Worm (Caenorhabditis elegans) whole organism, L4 larva: Measurements from ENCODE around the gene pph-1.
A peak's percentile ranks its signal among the peaks of the same experiment; 100 is the strongest.

Experiments used
- F49E8.2 ChIP-seq: sonication (generic microtip); optimal IDR thresholded peaks from 2 replicates; lab custom pipeline; 2016; ENCODE audit warnings: missing compliant biosample characterization, mild to moderate bottlenecking, missing genetic modification characterization, borderline replicate concordance
- Y75B8A.6 ChIP-seq: fragments of 200-800 bp; sonication (Bioruptor generic); IDR thresholded peaks from 2 replicates; pipeline ENCODE4 v1.3.6; 2022; ENCODE audit warnings: missing genetic modification reagents, missing genetic modification characterization, missing compliant biosample characterization
- ZK337.2 ChIP-seq: fragments of 200-800 bp; sonication (Bioruptor generic); IDR thresholded peaks from 2 replicates; pipeline ENCODE4 v1.3.6; 2022; ENCODE audit warnings: missing genetic modification reagents, missing genetic modification characterization, missing compliant biosample characterization
- aha-1 ChIP-seq: fragments of 150-350 bp; peaks from one replicate; lab custom pipeline; 2014; ENCODE audit warnings: missing biosample characterization, missing genetic modification characterization
- ceh-20 ChIP-seq: fragments of 200-800 bp; sonication (Bioruptor generic); IDR thresholded peaks from 2 replicates; pipeline ENCODE4 v1.3.6; 2022; ENCODE audit warnings: missing genetic modification reagents, missing genetic modification characterization, missing compliant biosample characterization
- ceh-28 ChIP-seq: fragments of 150-350 bp; optimal IDR thresholded peaks from 2 replicates; lab custom pipeline; 2014; ENCODE audit warnings: missing biosample characterization, missing genetic modification reagents, missing genetic modification characterization
- ceh-32 ChIP-seq: sonication (generic microtip); optimal IDR thresholded peaks from 2 replicates; lab custom pipeline; 2016; ENCODE audit warnings: mild to moderate bottlenecking, missing genetic modification characterization, missing compliant biosample characterization; ENCODE audit not compliant: poor library complexity
- cey-2 ChIP-seq: sonication (generic microtip); optimal IDR thresholded peaks from 3 replicates; lab custom pipeline; 2017; ENCODE audit warnings: missing genetic modification characterization, mild to moderate bottlenecking, missing compliant biosample characterization, antibody characterized with exemption, borderline replicate concordance; ENCODE audit not compliant: insufficient read depth
- ctbp-1 ChIP-seq: fragments of 200-800 bp; sonication (Bioruptor generic); IDR thresholded peaks from 2 replicates; pipeline ENCODE4 v1.3.6; 2022; ENCODE audit warnings: missing genetic modification reagents, missing genetic modification characterization, missing compliant biosample characterization
- daf-16 ChIP-seq, 3 experiments: sonication (generic microtip); optimal IDR thresholded peaks; 2 replicates each; lab custom pipeline; 2016 to 2017; ENCODE audit warnings: missing genetic modification characterization in 3 of 3, missing genetic modification reagents in 3 of 3, mild to moderate bottlenecking in 2 of 3, missing compliant biosample characterization in 2 of 3, missing biosample characterization in 1 of 3, moderate library complexity in 1 of 3
- dmd-6 ChIP-seq: fragments of 200-800 bp; sonication (Bioruptor generic); IDR thresholded peaks from 2 replicates; pipeline ENCODE4 v1.3.6; 2022; ENCODE audit warnings: missing genetic modification reagents, missing genetic modification characterization, missing compliant biosample characterization
- dmd-8 ChIP-seq: fragments of 200-800 bp; sonication (Bioruptor generic); IDR thresholded peaks from 2 replicates; pipeline ENCODE4 v1.3.6; 2022; ENCODE audit warnings: missing genetic modification characterization, missing compliant biosample characterization
- dve-1 ChIP-seq: sonication (generic microtip); optimal IDR thresholded peaks from 2 replicates; lab custom pipeline; 2017; ENCODE audit warnings: antibody characterized with exemption, mild to moderate bottlenecking, missing genetic modification characterization, missing compliant biosample characterization; ENCODE audit not compliant: insufficient read depth
- gei-8 ChIP-seq: fragments of 200-800 bp; sonication (Bioruptor generic); optimal IDR thresholded peaks from 2 replicates; lab custom pipeline; 2018; ENCODE audit warnings: mild to moderate bottlenecking, missing genetic modification characterization, missing compliant biosample characterization
- hif-1 ChIP-seq, 2 experiments: sonication (generic microtip); optimal IDR thresholded peaks; 2 replicates each; lab custom pipeline; 2016 to 2017; ENCODE audit warnings: missing compliant biosample characterization in 2 of 2, missing genetic modification characterization in 2 of 2, missing genetic modification reagents in 2 of 2, missing genotype in 2 of 2, mild to moderate bottlenecking in 1 of 2
- hlh-11 ChIP-seq: fragments of 200-800 bp; sonication (Bioruptor generic); optimal IDR thresholded peaks from 2 replicates; lab custom pipeline; 2018; ENCODE audit warnings: mild to moderate bottlenecking, missing genetic modification characterization, missing compliant biosample characterization
- hlh-30 ChIP-seq: sonication (generic microtip); optimal IDR thresholded peaks from 2 replicates; lab custom pipeline; 2017; ENCODE audit warnings: antibody characterized with exemption, mild to moderate bottlenecking, missing genetic modification characterization, missing compliant biosample characterization; ENCODE audit not compliant: insufficient read depth
- hmg-1.1 ChIP-seq: fragments of 200-800 bp; sonication (Bioruptor generic); IDR thresholded peaks from 2 replicates; pipeline ENCODE4 v1.3.6; 2022; ENCODE audit warnings: missing genetic modification reagents, missing genetic modification characterization, missing compliant biosample characterization
- jun-1 ChIP-seq: fragments of 150-350 bp; optimal IDR thresholded peaks from 2 replicates; lab custom pipeline; 2014; ENCODE audit warnings: missing biosample characterization, missing genetic modification reagents, missing genetic modification characterization
- lin-1 ChIP-seq: fragments of 200-800 bp; sonication (Bioruptor generic); IDR thresholded peaks from 2 replicates; pipeline ENCODE4 v1.3.6; 2022; ENCODE audit warnings: missing genetic modification reagents, missing genetic modification characterization, missing compliant biosample characterization
- lin-13 ChIP-seq: fragments of 150-350 bp; optimal IDR thresholded peaks from 2 replicates; lab custom pipeline; 2014; ENCODE audit warnings: missing biosample characterization, missing genetic modification reagents, missing genetic modification characterization
- lsy-2 ChIP-seq, 2 experiments: fragments of 150-350 bp in 1 of 2; sonication (generic microtip) in 1 of 2; optimal IDR thresholded peaks; 2 replicates each; lab custom pipeline; 2014 to 2017; ENCODE audit warnings: missing biosample characterization in 2 of 2, missing genetic modification characterization in 2 of 2
- madf-5 ChIP-seq, 2 experiments: fragments of 200-800 bp; sonication (Bioruptor generic); IDR thresholded peaks; 2 replicates each; pipeline ENCODE4 v1.3.6; 2022; ENCODE audit warnings: missing compliant biosample characterization in 2 of 2, missing genetic modification characterization in 2 of 2
- mdl-1 ChIP-seq, 2 experiments: fragments of 150-350 bp in 1 of 2; sonication (generic microtip) in 1 of 2; optimal IDR thresholded peaks; 2 replicates each; lab custom pipeline; 2014 to 2017; ENCODE audit warnings: missing biosample characterization in 2 of 2, missing genetic modification characterization in 2 of 2
- mep-1 ChIP-seq: fragments of 150-350 bp; sonication (generic microtip); optimal IDR thresholded peaks from 3 replicates; lab custom pipeline; 2014; ENCODE audit warnings: missing biosample characterization, missing genetic modification characterization
- mes-2 ChIP-seq: sonication (generic microtip); optimal IDR thresholded peaks from 2 replicates; lab custom pipeline; 2016; ENCODE audit warnings: missing genotype, mild to moderate bottlenecking, missing genetic modification characterization, missing compliant biosample characterization; ENCODE audit not compliant: poor library complexity, severe bottlenecking
- mxl-3 ChIP-seq: fragments of 200-800 bp; sonication (Bioruptor generic); optimal IDR thresholded peaks from 2 replicates; lab custom pipeline; 2018; ENCODE audit warnings: mild to moderate bottlenecking, missing genetic modification characterization, missing compliant biosample characterization
- nhr-10 ChIP-seq: fragments of 150-350 bp; optimal IDR thresholded peaks from 2 replicates; lab custom pipeline; 2014; ENCODE audit warnings: missing biosample characterization, missing genetic modification characterization
- nhr-102 ChIP-seq: sonication (generic microtip); optimal IDR thresholded peaks from 2 replicates; lab custom pipeline; 2016; ENCODE audit warnings: mild to moderate bottlenecking, missing genetic modification characterization, moderate library complexity, missing compliant biosample characterization
- nhr-11 ChIP-seq: fragments of 150-350 bp; optimal IDR thresholded peaks from 2 replicates; lab custom pipeline; 2014; ENCODE audit warnings: missing biosample characterization, missing genetic modification characterization
- nhr-28 ChIP-seq: fragments of 150-350 bp; optimal IDR thresholded peaks from 2 replicates; lab custom pipeline; 2014; ENCODE audit warnings: missing biosample characterization, missing genetic modification characterization
- nhr-42 ChIP-seq: fragments of 200-800 bp; sonication (Bioruptor generic); IDR thresholded peaks from 2 replicates; pipeline ENCODE4 v1.3.6; 2022; ENCODE audit warnings: missing genetic modification characterization, missing compliant biosample characterization
- nhr-48 ChIP-seq: sonication (generic microtip); optimal IDR thresholded peaks from 2 replicates; lab custom pipeline; 2016; ENCODE audit warnings: mild to moderate bottlenecking, missing genetic modification characterization, missing compliant biosample characterization
- nhr-77 ChIP-seq: fragments of 150-350 bp; optimal IDR thresholded peaks from 2 replicates; lab custom pipeline; 2014; ENCODE audit warnings: missing biosample characterization, missing genetic modification characterization
- pha-4 ChIP-seq, 2 experiments: fragments of 150-350 bp in 1 of 2; fragments of 200-800 bp in 1 of 2; sonication (Bioruptor generic) in 1 of 2; IDR thresholded peaks in 1 of 2; optimal IDR thresholded peaks in 1 of 2; 2 replicates each; pipeline versions ENCODE4 v1.3.6 to Lab custom; 2014 to 2022; ENCODE audit warnings: missing genetic modification characterization in 2 of 2, missing genetic modification reagents in 2 of 2, missing biosample characterization in 1 of 2, missing compliant biosample characterization in 1 of 2
- php-3 ChIP-seq: fragments of 200-800 bp; sonication (Bioruptor generic); IDR thresholded peaks from 2 replicates; pipeline ENCODE4 v1.3.6; 2022; ENCODE audit warnings: missing genetic modification reagents, missing genetic modification characterization, missing compliant biosample characterization
- pqm-1 ChIP-seq: sonication (generic microtip); optimal IDR thresholded peaks from 2 replicates; lab custom pipeline; 2017; ENCODE audit warnings: missing biosample characterization, missing genetic modification characterization
- saeg-2 ChIP-seq: fragments of 200-800 bp; sonication (Bioruptor generic); IDR thresholded peaks from 2 replicates; pipeline ENCODE4 v1.3.6; 2022; ENCODE audit warnings: missing genetic modification reagents, missing genetic modification characterization, missing compliant biosample characterization
- spr-3 ChIP-seq: fragments of 200-800 bp; sonication (Bioruptor generic); optimal IDR thresholded peaks from 2 replicates; lab custom pipeline; 2018; ENCODE audit warnings: mild to moderate bottlenecking, missing genetic modification characterization, missing compliant biosample characterization
- unc-62 ChIP-seq, 3 experiments: fragments of 150-350 bp in 1 of 3; sonication (generic microtip); optimal IDR thresholded peaks in 2 of 3; peaks in 1 of 3; 1 replicate in 1 of 3; 2 replicates in 2 of 3; lab custom pipeline; 2014 to 2017; ENCODE audit warnings: missing biosample characterization in 3 of 3, missing genetic modification characterization in 3 of 3, missing genetic modification reagents in 3 of 3, missing genotype in 1 of 3
- zag-1 ChIP-seq: fragments of 150-350 bp; optimal IDR thresholded peaks from 2 replicates; lab custom pipeline; 2014; ENCODE audit warnings: missing biosample characterization, missing genetic modification characterization
- zfp-2 ChIP-seq: sonication (generic microtip); optimal IDR thresholded peaks from 2 replicates; lab custom pipeline; 2016; ENCODE audit warnings: mild to moderate bottlenecking, missing genetic modification characterization, missing compliant biosample characterization
- zip-11 ChIP-seq: fragments of 200-800 bp; sonication (Bioruptor generic); IDR thresholded peaks from 2 replicates; pipeline ENCODE4 v1.3.6; 2022; ENCODE audit warnings: missing genetic modification characterization, missing compliant biosample characterization

The pph-1 gene

DNA sequence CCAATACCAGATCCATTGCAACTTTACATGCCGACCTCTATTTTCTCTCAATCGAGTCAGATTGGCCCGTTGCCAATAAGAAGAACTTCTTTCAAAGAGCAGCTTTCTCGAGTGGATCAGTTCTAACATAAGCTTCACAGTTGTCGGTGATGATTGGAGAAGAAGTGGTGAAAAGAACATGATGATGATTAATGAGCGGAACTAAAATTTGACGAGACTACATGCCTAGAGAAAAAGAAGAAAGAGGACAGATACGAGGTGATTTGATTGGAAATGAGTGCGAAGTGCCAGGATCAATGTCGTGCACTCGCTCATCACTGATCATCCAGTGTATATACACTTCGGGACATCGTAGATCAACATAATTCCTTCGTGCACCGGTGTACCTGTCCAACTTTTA, 25.3 kb downstream of the pph-1 start:
- TF ChIP-seq daf-16 (GFP tag; optimal IDR thresholded peaks at IDR 0.05; lab: Kevin White, UChicago): peak in 1 of 2 experiments; percentile 89
- TF ChIP-seq daf-16 (tag; optimal IDR thresholded peaks at IDR 0.05; lab: Kevin White, UChicago): no peak
- TF ChIP-seq zip-11 (GFP tag; lab: Robert Waterston, UW): no peak
- TF ChIP-seq zfp-2 (tag; lab: Kevin White, UChicago): no peak
- peak; percentile 6 for TF ChIP-seq hlh-30
- TF ChIP-seq F49E8.2: no peak
- peak; percentile 87 for TF ChIP-seq ceh-20 (GFP tag; lab: Robert Waterston, UW)
- no peak for TF ChIP-seq spr-3
- no peak for TF ChIP-seq zag-1 (tag; lab: Kevin White, UChicago)
- TF ChIP-seq nhr-28 (tag; lab: Kevin White, UChicago): peak; percentile 79
- TF ChIP-seq ZK337.2: 0 out of 2 replicates have a peak, but pooled peaks have one; percentile 29
- TF ChIP-seq hif-1 (tag; optimal IDR thresholded peaks at IDR 0.05; lab: Kevin White, UChicago): no peak
- TF ChIP-seq nhr-77: no peak
- peak; percentile 93 for TF ChIP-seq nhr-11 (tag; lab: Kevin White, UChicago)
- TF ChIP-seq ceh-28 (tag; lab: Kevin White, UChicago): no peak
- no peak for TF ChIP-seq dmd-8 (GFP tag; lab: Robert Waterston, UW)
- peak; percentile 67 for TF ChIP-seq hlh-11 (tag; lab: Kevin White, UChicago)
- peak in 1 of 2 experiments; percentile 99 for TF ChIP-seq unc-62 (GFP tag; optimal IDR thresholded peaks at IDR 0.05 in 1 of 2; lab: Kevin White, UChicago)
- no peak for TF ChIP-seq unc-62 (tag; optimal IDR thresholded peaks at IDR 0.05; lab: Kevin White, UChicago)
- no peak for TF ChIP-seq nhr-42 (GFP tag; lab: Robert Waterston, UW)
- TF ChIP-seq mdl-1 (tag; optimal IDR thresholded peaks at IDR 0.05; lab: Kevin White, UChicago): no peak
- peak; percentile 18 for TF ChIP-seq mes-2

DNA sequence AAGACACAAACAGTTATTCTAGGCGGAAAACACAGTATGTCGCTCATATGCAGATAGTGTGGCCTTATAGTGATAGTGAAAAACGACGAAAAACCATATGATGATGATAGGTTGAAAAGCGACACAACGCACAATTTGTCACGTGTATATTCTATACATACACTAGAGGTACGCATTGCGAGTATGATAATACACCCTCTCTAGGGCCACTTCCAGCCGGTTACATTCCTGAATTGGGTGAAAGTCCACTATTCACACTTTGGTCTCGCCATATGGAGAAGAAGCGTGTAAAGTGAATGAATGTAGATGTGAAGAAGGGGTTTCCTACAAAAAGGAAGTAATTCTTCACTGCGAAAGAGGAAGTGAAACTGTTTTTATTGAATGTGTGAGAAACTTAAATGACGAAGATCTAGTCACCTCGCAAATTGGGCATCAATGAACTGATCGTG, 27.1 kb downstream of the pph-1 start:
- TF ChIP-seq aha-1 (tag; lab: Kevin White, UChicago) (no peak), Y75B8A.6 (no peak), ZK337.2 (no peak), php-3 (GFP tag; lab: Robert Waterston, UW) (0 out of 2 replicates have a peak, but pooled peaks have one; percentile 6), nhr-102 (tag; lab: Kevin White, UChicago) (peak; percentile 39), hmg-1.1 (GFP tag; lab: Robert Waterston, UW) (0 out of 2 replicates have a peak, but pooled peaks have one; percentile 21), hlh-11 (tag; lab: Kevin White, UChicago) (peak; percentile 85), saeg-2 (GFP tag; lab: Robert Waterston, UW) (0 out of 2 replicates have a peak, but pooled peaks have one; percentile 31), mxl-3 (GFP tag; lab: Kevin White, UChicago) (peak; percentile 75), nhr-10 (tag; lab: Kevin White, UChicago) (peak; percentile 53), hlh-30 (peak; percentile 76), dmd-8 (GFP tag; lab: Robert Waterston, UW) (no peak), hif-1 (tag; optimal IDR thresholded peaks at IDR 0.05; lab: Kevin White, UChicago) (peak in 1 of 2 experiments; percentile 10), nhr-77 (peak; percentile 14), nhr-48 (peak; percentile 91), lin-13 (peak; percentile 27), daf-16 (GFP tag; optimal IDR thresholded peaks at IDR 0.05; lab: Kevin White, UChicago) (no peak), daf-16 (tag; optimal IDR thresholded peaks at IDR 0.05; lab: Kevin White, UChicago) (peak; percentile 80), pqm-1 (tag; lab: Kevin White, UChicago) (peak; percentile 84), nhr-28 (tag; lab: Kevin White, UChicago) (peak; percentile 99), mep-1 (peak; percentile 42), dmd-6 (GFP tag; lab: Robert Waterston, UW) (peak; percentile 87), lsy-2 (tag; optimal IDR thresholded peaks at IDR 0.05; lab: Kevin White, UChicago) (peak in 1 of 2 experiments; percentile 47), ceh-20 (GFP tag; lab: Robert Waterston, UW) (peak; percentile 30; the same call in 1 of the 2 replicates), madf-5 (GFP tag; IDR thresholded peaks at IDR 0.05; lab: Robert Waterston, UW) (no peak), cey-2 (tag; lab: Kevin White, UChicago) (peak; percentile 46), lin-1 (0 out of 2 replicates have a peak, but pooled peaks have one; percentile 40), mdl-1 (tag; optimal IDR thresholded peaks at IDR 0.05; lab: Kevin White, UChicago) (peak; percentile 59 to 75), mes-2 (peak; percentile 29), pha-4 (GFP tag; IDR thresholded peaks at IDR 0.05; lab: Robert Waterston, UW) (0 out of 2 replicates have a peak, but pooled peaks have one; percentile 11), pha-4 (tag; optimal IDR thresholded peaks at IDR 0.05; lab: Kevin White, UChicago) (no peak), gei-8 (GFP tag; lab: Kevin White, UChicago) (peak; percentile 23), unc-62 (GFP tag; optimal IDR thresholded peaks at IDR 0.05 in 1 of 2; lab: Kevin White, UChicago) (peak in 1 of 2 experiments; percentile 86), unc-62 (tag; optimal IDR thresholded peaks at IDR 0.05; lab: Kevin White, UChicago) (no peak), jun-1 (tag; lab: Kevin White, UChicago) (no peak), ceh-32 (no peak), dve-1 (tag; lab: Kevin White, UChicago) (peak; percentile 43), ctbp-1 (GFP tag; lab: Robert Waterston, UW) (no peak)
